Fruit fly (Drosophila melanogaster) whole organism, embryonic: Measurements from ENCODE around the gene CG16710.

ENCODE experiments used
- Ada2b ChIP-seq: fragments of 200-800 bp; sonication (Bioruptor generic); IDR thresholded peaks from 2 replicates; pipeline ENCODE4 v1.3.6; 2022; ENCODE audit warnings: missing biosample characterization, missing genetic modification characterization
- Asciz ChIP-seq: fragments of 200-800 bp; sonication (Bioruptor generic); optimal IDR thresholded peaks from 2 replicates; lab custom pipeline; 2017; ENCODE audit warnings: missing biosample characterization, mild to moderate bottlenecking, missing genetic modification characterization, missing genetic modification reagents
- CG1024 ChIP-seq: fragments of 200-800 bp; sonication (Bioruptor generic); IDR thresholded peaks from 2 replicates; pipeline ENCODE4 v1.3.6; 2022; ENCODE audit warnings: missing biosample characterization, missing genetic modification characterization
- CG10654 ChIP-seq: fragments of 200-800 bp; sonication (Bioruptor generic); optimal IDR thresholded peaks from 2 replicates; lab custom pipeline; 2016; ENCODE audit warnings: missing biosample characterization, missing genetic modification characterization
- CG11560 ChIP-seq: fragments of 200-800 bp; sonication (Bioruptor generic); IDR thresholded peaks from 3 replicates; pipeline ENCODE4 v1.3.6; 2022; ENCODE audit warnings: missing biosample characterization, missing genetic modification characterization
- CG12155 ChIP-seq: fragments of 200-800 bp; sonication (Bioruptor generic); optimal IDR thresholded peaks from 3 replicates; lab custom pipeline; 2016; ENCODE audit warnings: missing biosample characterization, missing genetic modification characterization
- CG12942 ChIP-seq: fragments of 200-800 bp; sonication (Bioruptor generic); optimal IDR thresholded peaks from 3 replicates; lab custom pipeline; 2016; ENCODE audit warnings: missing biosample characterization, missing genetic modification characterization
- CG15073 ChIP-seq: fragments of 200-800 bp; sonication (Bioruptor generic); optimal IDR thresholded peaks from 2 replicates; lab custom pipeline; 2016; ENCODE audit warnings: missing biosample characterization, missing genetic modification characterization
- CG15269 ChIP-seq: fragments of 200-800 bp; sonication (Bioruptor generic); optimal IDR thresholded peaks from 2 replicates; lab custom pipeline; 2018; ENCODE audit warnings: missing biosample characterization, mild to moderate bottlenecking, missing genetic modification characterization, moderate library complexity
- CG15696 ChIP-seq: fragments of 200-800 bp; sonication (Bioruptor generic); optimal IDR thresholded peaks from 2 replicates; lab custom pipeline; 2019; ENCODE audit warnings: missing biosample characterization, mild to moderate bottlenecking, missing genetic modification characterization, moderate library complexity
- CG1832 ChIP-seq: fragments of 200-800 bp; sonication (Bioruptor generic); optimal IDR thresholded peaks from 2 replicates; lab custom pipeline; 2017; ENCODE audit warnings: missing biosample characterization, mild to moderate bottlenecking, missing genetic modification characterization, inconsistent platforms
- CG18599 ChIP-seq: fragments of 200-800 bp; sonication (Bioruptor generic); optimal IDR thresholded peaks from 3 replicates; lab custom pipeline; 2017; ENCODE audit warnings: missing biosample characterization, missing genetic modification characterization, mild to moderate bottlenecking, moderate library complexity, missing genetic modification reagents
- CG2889 ChIP-seq: fragments of 200-800 bp; sonication (Bioruptor generic); IDR thresholded peaks from 3 replicates; pipeline ENCODE4 v1.3.6; 2022; ENCODE audit warnings: missing biosample characterization, missing genetic modification characterization
- CG32532 ChIP-seq: fragments of 200-800 bp; sonication (Bioruptor generic); IDR thresholded peaks from 2 replicates; pipeline ENCODE4 v1.3.6; 2022; ENCODE audit warnings: missing biosample characterization, missing genetic modification characterization
- CG32767 ChIP-seq: fragments of 200-800 bp; sonication (Bioruptor generic); IDR thresholded peaks from 2 replicates; pipeline ENCODE4 v1.3.6; 2022; ENCODE audit warnings: missing biosample characterization, missing genetic modification characterization
- CG6175 ChIP-seq: fragments of 200-800 bp; sonication (Bioruptor generic); IDR thresholded peaks from 3 replicates; pipeline ENCODE4 v1.3.6; 2022; ENCODE audit warnings: missing biosample characterization, missing genetic modification characterization
- CG7357 ChIP-seq: fragments of 200-800 bp; sonication (Bioruptor generic); IDR thresholded peaks from 3 replicates; pipeline ENCODE4 v1.3.6; 2022; ENCODE audit warnings: missing biosample characterization, missing genetic modification characterization
- CG7556 ChIP-seq: fragments of 200-800 bp; sonication (Bioruptor generic); optimal IDR thresholded peaks from 2 replicates; lab custom pipeline; 2017; ENCODE audit warnings: missing biosample characterization, mild to moderate bottlenecking, missing genetic modification characterization
- CG7928 ChIP-seq: fragments of 200-800 bp; sonication (Bioruptor generic); optimal IDR thresholded peaks from 2 replicates; lab custom pipeline; 2017; ENCODE audit warnings: missing biosample characterization, mild to moderate bottlenecking, missing genetic modification characterization
- CG8924 ChIP-seq: fragments of 200-800 bp; optimal IDR thresholded peaks from 3 replicates; lab custom pipeline; 2019; ENCODE audit warnings: missing biosample characterization, mild to moderate bottlenecking, missing genetic modification characterization, moderate library complexity
- CG8944 ChIP-seq: fragments of 200-800 bp; sonication (Bioruptor generic); optimal IDR thresholded peaks from 3 replicates; lab custom pipeline; 2016; ENCODE audit warnings: missing biosample characterization, missing genetic modification characterization
- Dek ChIP-seq: fragments of 200-800 bp; sonication (Bioruptor generic); optimal IDR thresholded peaks from 3 replicates; lab custom pipeline; 2019; ENCODE audit warnings: missing biosample characterization, mild to moderate bottlenecking, missing genetic modification characterization, moderate library complexity
- Dll ChIP-seq: fragments of 200-800 bp; sonication (Bioruptor generic); IDR thresholded peaks from 4 replicates; pipeline ENCODE4 v1.3.6; 2022; ENCODE audit warnings: missing biosample characterization, missing genetic modification characterization; ENCODE audit not compliant: partially characterized antibody
- Fer1 ChIP-seq: fragments of 200-800 bp; sonication (Bioruptor generic); optimal IDR thresholded peaks from 2 replicates; lab custom pipeline; 2017; ENCODE audit warnings: missing biosample characterization, mild to moderate bottlenecking, missing genetic modification characterization
- Gug ChIP-seq: fragments of 200-800 bp; sonication (Bioruptor generic); IDR thresholded peaks from 4 replicates; pipeline ENCODE4 v1.3.6; 2022; ENCODE audit warnings: missing biosample characterization, missing genetic modification characterization
- Hmx ChIP-seq: fragments of 200-800 bp; sonication (Bioruptor generic); optimal IDR thresholded peaks from 2 replicates; lab custom pipeline; 2016; ENCODE audit warnings: missing biosample characterization, missing genetic modification characterization
- Lpt ChIP-seq: fragments of >200 bp; optimal IDR thresholded peaks from 2 replicates; lab custom pipeline; 2018; ENCODE audit warnings: missing biosample characterization, missing genetic modification characterization
- MBD-R2 ChIP-seq: fragments of 200-800 bp; sonication (Bioruptor generic); IDR thresholded peaks from 2 replicates; pipeline ENCODE4 v1.3.6; 2022; ENCODE audit warnings: missing biosample characterization, missing genetic modification characterization
- Med ChIP-seq: fragments of 200-800 bp; sonication (Bioruptor generic); peaks from one replicate; lab custom pipeline; 2016; ENCODE audit warnings: missing biosample characterization, missing genetic modification characterization, mild to moderate bottlenecking, inconsistent platforms, moderate library complexity
- Nf-YA ChIP-seq: fragments of 200-800 bp; sonication (Bioruptor generic); IDR thresholded peaks from 2 replicates; pipeline ENCODE4 v1.3.6; 2022; ENCODE audit warnings: missing biosample characterization, missing genetic modification characterization
- Ptx1 ChIP-seq: fragments of 200-800 bp; sonication (Bioruptor generic); IDR thresholded peaks from 2 replicates; pipeline ENCODE4 v1.3.6; 2022; ENCODE audit warnings: missing biosample characterization, missing genetic modification characterization
- Stat92E ChIP-seq, 3 experiments: fragments of >200 bp in 2 of 3; fragments of 200-800 bp in 1 of 3; sonication (Bioruptor generic) in 1 of 3; optimal IDR thresholded peaks; 2 replicates each; lab custom pipeline; 2017 to 2019; ENCODE audit warnings: missing biosample characterization in 3 of 3, missing genetic modification characterization in 3 of 3, mild to moderate bottlenecking in 1 of 3, moderate library complexity in 1 of 3
- Usf ChIP-seq: fragments of 200-800 bp; sonication (Bioruptor generic); optimal IDR thresholded peaks from 2 replicates; lab custom pipeline; 2017; ENCODE audit warnings: missing genotype, missing biosample characterization, missing genetic modification characterization
- ash1 ChIP-seq: fragments of 200-800 bp; sonication (Bioruptor generic); optimal IDR thresholded peaks from 2 replicates; lab custom pipeline; 2018; ENCODE audit warnings: missing biosample characterization, mild to moderate bottlenecking, missing genetic modification characterization
- bigmax ChIP-seq: fragments of 200-800 bp; sonication (Bioruptor generic); optimal IDR thresholded peaks from 2 replicates; lab custom pipeline; 2018; ENCODE audit warnings: missing biosample characterization, mild to moderate bottlenecking, missing genetic modification characterization
- br ChIP-seq: fragments of >200 bp; optimal IDR thresholded peaks from 2 replicates; lab custom pipeline; 2017
- chinmo ChIP-seq: fragments of 200-800 bp; sonication (Bioruptor generic); IDR thresholded peaks from 4 replicates; pipeline ENCODE4 v1.3.6; 2022; ENCODE audit warnings: missing biosample characterization, missing genetic modification characterization; ENCODE audit not compliant: partially characterized antibody
- gcm ChIP-seq: fragments of 200-800 bp; sonication (Bioruptor generic); optimal IDR thresholded peaks from 2 replicates; lab custom pipeline; 2019; ENCODE audit warnings: missing biosample characterization, mild to moderate bottlenecking, missing genetic modification characterization, moderate library complexity
- grn ChIP-seq: fragments of 200-800 bp; sonication (Bioruptor generic); optimal IDR thresholded peaks from 3 replicates; lab custom pipeline; 2017; ENCODE audit warnings: missing biosample characterization, missing genetic modification characterization
- gro ChIP-seq: fragments of 200-800 bp; sonication (Bioruptor generic); optimal IDR thresholded peaks from 2 replicates; lab custom pipeline; 2016; ENCODE audit warnings: missing biosample characterization, missing genetic modification characterization
- her ChIP-seq: fragments of 200-800 bp; sonication (Bioruptor generic); optimal IDR thresholded peaks from 2 replicates; lab custom pipeline; 2016; ENCODE audit warnings: missing biosample characterization, missing genetic modification characterization
- hth ChIP-seq: fragments of >200 bp; optimal IDR thresholded peaks from 2 replicates; lab custom pipeline; 2017; ENCODE audit warnings: inconsistent platforms
- kni ChIP-seq: fragments of 200-800 bp; sonication (Bioruptor generic); optimal IDR thresholded peaks from 3 replicates; lab custom pipeline; 2017; ENCODE audit warnings: mild to moderate bottlenecking, missing biosample characterization, missing genetic modification reagents, missing genetic modification characterization
- lmd ChIP-seq: fragments of 200-800 bp; sonication (Bioruptor generic); IDR thresholded peaks from 2 replicates; pipeline ENCODE4 v1.3.6; 2022; ENCODE audit warnings: missing biosample characterization, missing genetic modification characterization
- nom ChIP-seq: fragments of 200-800 bp; sonication (Bioruptor generic); optimal IDR thresholded peaks from 2 replicates; lab custom pipeline; 2017; ENCODE audit warnings: missing biosample characterization, missing genetic modification characterization, mild to moderate bottlenecking, moderate library complexity, missing genetic modification reagents
- pho ChIP-seq: fragments of 200-800 bp; sonication (Bioruptor generic); optimal IDR thresholded peaks from 2 replicates; lab custom pipeline; 2016; ENCODE audit warnings: missing biosample characterization, missing genetic modification characterization
- pzg ChIP-seq: fragments of 200-800 bp; sonication (Bioruptor generic); optimal IDR thresholded peaks from 3 replicates; lab custom pipeline; 2018; ENCODE audit warnings: missing biosample characterization, mild to moderate bottlenecking, missing genetic modification characterization, moderate library complexity
- sd ChIP-seq: fragments of 200-800 bp; sonication (Bioruptor generic); optimal IDR thresholded peaks from 3 replicates; lab custom pipeline; 2018; ENCODE audit warnings: missing biosample characterization, mild to moderate bottlenecking, missing genetic modification characterization, moderate library complexity
- slp2 ChIP-seq: fragments of 200-800 bp; sonication (Bioruptor generic); optimal IDR thresholded peaks from 2 replicates; lab custom pipeline; 2016; ENCODE audit warnings: missing biosample characterization, missing genetic modification characterization
- sna ChIP-seq: fragments of 200-800 bp; sonication (Bioruptor generic); IDR thresholded peaks from 2 replicates; pipeline ENCODE4 v1.3.6; 2022; ENCODE audit warnings: missing biosample characterization, missing genetic modification characterization; ENCODE audit not compliant: partially characterized antibody
- sob ChIP-seq: fragments of 200-800 bp; sonication (Bioruptor generic); IDR thresholded peaks from 2 replicates; pipeline ENCODE4 v1.3.6; 2022; ENCODE audit warnings: missing biosample characterization, missing genetic modification characterization

Gene CG16710

DNA sequence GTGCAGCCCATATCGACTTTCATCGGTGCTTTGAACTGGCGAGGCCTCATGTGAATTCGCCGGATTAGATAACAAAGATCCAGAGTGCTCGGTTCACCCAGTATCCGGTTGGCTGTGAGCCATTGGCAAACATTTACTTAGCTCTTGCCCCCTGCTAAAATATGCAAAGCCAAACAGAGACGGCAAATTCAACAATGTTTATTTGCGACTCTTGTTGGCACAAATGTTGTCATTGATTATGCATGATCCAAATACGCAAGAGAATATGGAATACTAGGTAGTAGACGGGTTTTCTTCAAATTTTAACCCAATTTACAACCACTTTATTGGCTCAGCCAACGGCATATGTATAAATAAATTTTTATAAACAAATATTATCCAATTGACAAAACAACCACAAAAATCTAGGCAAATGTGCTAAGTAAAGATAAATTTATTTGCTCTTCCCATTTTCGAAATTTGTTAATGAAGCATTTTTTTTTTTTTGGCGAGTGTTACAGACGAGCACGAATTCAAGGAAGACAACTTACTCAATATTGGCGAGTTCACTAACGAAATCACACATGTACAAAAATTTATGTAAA lies 29.7 kb upstream of the CG16710 start (continued):
- peak; percentile 60 for TF ChIP-seq Dek
- TF ChIP-seq CG7357, result peak; percentile 37; the same call in 1 of the 3 replicates
- peak; percentile 68 for TF ChIP-seq CG7928 (GFP tag; lab: Kevin White, UChicago)
- peak; percentile 34 for TF ChIP-seq CG8924 (tag; lab: Kevin White, UChicago)
- TF ChIP-seq her (GFP tag; lab: Kevin White, UChicago), result peak; percentile 51
- TF ChIP-seq Med (GFP tag; lab: Kevin White, UChicago), result peak; percentile 97
- TF ChIP-seq hth, result no peak
- peak; percentile 78 for TF ChIP-seq CG15269 (tag; lab: Kevin White, UChicago)
- peak; percentile 2 for TF ChIP-seq pzg (GFP tag; lab: Kevin White, UChicago)
- no peak for TF ChIP-seq br
- no peak for TF ChIP-seq Ptx1 (GFP tag; lab: Robert Waterston, UW)
- no peak for TF ChIP-seq CG1024 (GFP tag; lab: Robert Waterston, UW)
- TF ChIP-seq Gug (GFP tag; lab: Robert Waterston, UW), result no peak
- TF ChIP-seq nom (GFP tag; lab: Kevin White, UChicago), result no peak
- peak; percentile 3; the same call in 1 of the 2 replicates for TF ChIP-seq Ada2b (GFP tag; lab: Robert Waterston, UW)
- TF ChIP-seq slp2, result no peak
- no peak for TF ChIP-seq Stat92E (GFP tag; optimal IDR thresholded peaks at IDR 0.05; lab: Kevin White, UChicago)
- TF ChIP-seq CG11560, result no peak
- peak; percentile 49 for TF ChIP-seq sd
- TF ChIP-seq Dll (GFP tag; lab: Robert Waterston, UW), result no peak
- TF ChIP-seq Lpt (GFP tag; lab: Kevin White, UChicago), result no peak
- TF ChIP-seq CG15696 (tag; lab: Kevin White, UChicago), result peak; percentile 18
- TF ChIP-seq CG6175 (GFP tag; lab: Robert Waterston, UW), result peak; percentile 67; the same call in 2 of the 3 replicates
- peak; percentile 34; the same call in 1 of the 2 replicates for TF ChIP-seq lmd (GFP tag; lab: Robert Waterston, UW)
- peak; percentile 53 for TF ChIP-seq gro (GFP tag; lab: Kevin White, UChicago)
- peak; percentile 77 for TF ChIP-seq pho (GFP tag; lab: Kevin White, UChicago)
- peak; percentile 9 for TF ChIP-seq grn
- TF ChIP-seq CG18599 (GFP tag; lab: Kevin White, UChicago), result peak; percentile 87
- no peak for TF ChIP-seq kni (GFP tag; lab: Kevin White, UChicago)
- TF ChIP-seq CG8944 (GFP tag; lab: Kevin White, UChicago), result no peak
- TF ChIP-seq sna, result no peak
- no peak for TF ChIP-seq Hmx
- peak; percentile 34; the same call in 1 of the 2 replicates for TF ChIP-seq MBD-R2
- peak; percentile 15 for TF ChIP-seq Usf
- peak; percentile 54 for TF ChIP-seq CG7556 (GFP tag; lab: Kevin White, UChicago)
- peak; percentile 21 for TF ChIP-seq Asciz (GFP tag; lab: Kevin White, UChicago)
- TF ChIP-seq CG2889, result no peak
- TF ChIP-seq Nf-YA (GFP tag; lab: Robert Waterston, UW), result peak; percentile 45; the same call in 1 of the 2 replicates
- peak; percentile 41 for TF ChIP-seq CG10654 (GFP tag; lab: Kevin White, UChicago)
- peak; percentile 68; the same call in 1 of the 2 replicates for TF ChIP-seq CG32532
- TF ChIP-seq sob (GFP tag; lab: Robert Waterston, UW), result peak; percentile 79
- no peak for TF ChIP-seq chinmo (GFP tag; lab: Robert Waterston, UW)
- TF ChIP-seq CG12155 (GFP tag; lab: Kevin White, UChicago), result peak; percentile 55
- TF ChIP-seq gcm (GFP tag; lab: Kevin White, UChicago), result no peak
- TF ChIP-seq CG1832, result no peak
- no peak for TF ChIP-seq bigmax (GFP tag; lab: Kevin White, UChicago)
- TF ChIP-seq CG32767 (GFP tag; lab: Robert Waterston, UW), result peak; percentile 40; the same call in 1 of the 2 replicates
- peak; percentile 84 for TF ChIP-seq Fer1 (GFP tag; lab: Kevin White, UChicago)
- TF ChIP-seq CG12942, result peak; percentile 51
- peak; percentile 62 for TF ChIP-seq ash1 (GFP tag; lab: Kevin White, UChicago)
- TF ChIP-seq CG15073, result no peak
